Fruit fly (Drosophila melanogaster) whole organism, embryonic: Measurements from ENCODE around the gene CG34253.

Source experiments
- B-H2 ChIP-seq: fragments of 200-800 bp; sonication (Bioruptor generic); optimal IDR thresholded peaks from 2 replicates; lab custom pipeline; 2018; ENCODE audit warnings: missing biosample characterization, mild to moderate bottlenecking, missing genetic modification characterization
- CG11456 ChIP-seq: fragments of 200-800 bp; sonication (Bioruptor generic); IDR thresholded peaks from 3 replicates; pipeline ENCODE4 v1.3.6; 2022; ENCODE audit warnings: missing biosample characterization, missing genetic modification characterization
- CG13894 ChIP-seq: fragments of 200-800 bp; sonication (Bioruptor generic); optimal IDR thresholded peaks from 3 replicates; lab custom pipeline; 2018; ENCODE audit warnings: missing biosample characterization, mild to moderate bottlenecking, missing genetic modification characterization, moderate library complexity
- CG1647 ChIP-seq: fragments of 200-800 bp; sonication (Bioruptor generic); optimal IDR thresholded peaks from 3 replicates; lab custom pipeline; 2016; ENCODE audit warnings: missing biosample characterization, missing genetic modification characterization
- CG18011 ChIP-seq: fragments of 200-800 bp; sonication (Bioruptor generic); optimal IDR thresholded peaks from 2 replicates; lab custom pipeline; 2017; ENCODE audit warnings: missing biosample characterization, missing genetic modification characterization, mild to moderate bottlenecking, moderate library complexity, missing genotype
- CG2199 ChIP-seq: fragments of 200-800 bp; sonication (Bioruptor generic); IDR thresholded peaks from 3 replicates; pipeline ENCODE4 v1.3.6; 2022; ENCODE audit warnings: missing biosample characterization, missing genetic modification characterization
- CG32532 ChIP-seq: fragments of 200-800 bp; sonication (Bioruptor generic); IDR thresholded peaks from 2 replicates; pipeline ENCODE4 v1.3.6; 2022; ENCODE audit warnings: missing biosample characterization, missing genetic modification characterization
- CG34422 ChIP-seq: fragments of 200-800 bp; sonication (Bioruptor generic); IDR thresholded peaks from 3 replicates; pipeline ENCODE4 v1.3.6; 2022; ENCODE audit warnings: missing biosample characterization, missing genetic modification characterization
- CG4282 ChIP-seq: fragments of 200-800 bp; sonication (Bioruptor generic); optimal IDR thresholded peaks from 2 replicates; lab custom pipeline; 2016; ENCODE audit warnings: missing biosample characterization, missing genetic modification characterization
- CG4854 ChIP-seq: fragments of 200-800 bp; sonication (Bioruptor generic); optimal IDR thresholded peaks from 2 replicates; lab custom pipeline; 2016; ENCODE audit warnings: missing biosample characterization, missing genetic modification characterization, inconsistent platforms
- CG6654 ChIP-seq: fragments of 200-800 bp; sonication (Bioruptor generic); optimal IDR thresholded peaks from 2 replicates; lab custom pipeline; 2017; ENCODE audit warnings: missing biosample characterization, mild to moderate bottlenecking, missing genetic modification characterization
- CG7357 ChIP-seq: fragments of 200-800 bp; sonication (Bioruptor generic); IDR thresholded peaks from 3 replicates; pipeline ENCODE4 v1.3.6; 2022; ENCODE audit warnings: missing biosample characterization, missing genetic modification characterization
- CG8089 ChIP-seq: fragments of 200-800 bp; sonication (Bioruptor generic); optimal IDR thresholded peaks from 3 replicates; lab custom pipeline; 2016; ENCODE audit warnings: missing biosample characterization, missing genetic modification characterization
- CG8388 ChIP-seq: fragments of 200-800 bp; sonication (Bioruptor generic); optimal IDR thresholded peaks from 2 replicates; lab custom pipeline; 2019; ENCODE audit warnings: missing biosample characterization, mild to moderate bottlenecking, missing genetic modification characterization, moderate library complexity
- CG8924 ChIP-seq: fragments of 200-800 bp; optimal IDR thresholded peaks from 3 replicates; lab custom pipeline; 2019; ENCODE audit warnings: missing biosample characterization, mild to moderate bottlenecking, missing genetic modification characterization, moderate library complexity
- CG9437 ChIP-seq: fragments of 200-800 bp; sonication (Bioruptor generic); optimal IDR thresholded peaks from 2 replicates; lab custom pipeline; 2018; ENCODE audit warnings: missing biosample characterization, mild to moderate bottlenecking, missing genetic modification characterization
- CG9817 ChIP-seq: fragments of 200-800 bp; sonication (Bioruptor generic); optimal IDR thresholded peaks from 2 replicates; lab custom pipeline; 2018; ENCODE audit warnings: missing biosample characterization, mild to moderate bottlenecking, missing genetic modification characterization, moderate library complexity
- CG9876 ChIP-seq: fragments of 200-800 bp; sonication (Bioruptor generic); optimal IDR thresholded peaks from 2 replicates; lab custom pipeline; 2016; ENCODE audit warnings: missing biosample characterization, missing genetic modification characterization
- CkIIα-i1 ChIP-seq: fragments of 200-800 bp; sonication (Bioruptor generic); IDR thresholded peaks from 2 replicates; pipeline ENCODE4 v1.3.6; 2022; ENCODE audit warnings: missing biosample characterization, missing genetic modification characterization
- D ChIP-seq, 2 experiments: fragments of 200-800 bp in 1 of 2; fragments of >200 bp in 1 of 2; sonication (Bioruptor generic) in 1 of 2; optimal IDR thresholded peaks; 2 replicates in 1 of 2; 3 replicates in 1 of 2; lab custom pipeline; 2017; ENCODE audit warnings: mild to moderate bottlenecking in 1 of 2, missing biosample characterization in 1 of 2, missing genetic modification characterization in 1 of 2, missing genetic modification reagents in 1 of 2
- Dip2 ChIP-seq: fragments of 200-800 bp; sonication (Bioruptor generic); IDR thresholded peaks from 2 replicates; pipeline ENCODE4 v1.3.6; 2022; ENCODE audit warnings: missing biosample characterization, missing genetic modification characterization
- HLH54F ChIP-seq: fragments of 200-800 bp; sonication (Bioruptor generic); optimal IDR thresholded peaks from 3 replicates; lab custom pipeline; 2016; ENCODE audit warnings: missing biosample characterization, missing genetic modification characterization
- HmgZ ChIP-seq: fragments of 200-800 bp; sonication (Bioruptor generic); optimal IDR thresholded peaks from 2 replicates; lab custom pipeline; 2018; ENCODE audit warnings: missing biosample characterization, mild to moderate bottlenecking, missing genetic modification characterization
- Hr3 ChIP-seq: fragments of 200-800 bp; sonication (Bioruptor generic); optimal IDR thresholded peaks from 3 replicates; lab custom pipeline; 2016; ENCODE audit warnings: missing biosample characterization, missing genetic modification characterization
- MBD-R2 ChIP-seq: fragments of 200-800 bp; sonication (Bioruptor generic); IDR thresholded peaks from 2 replicates; pipeline ENCODE4 v1.3.6; 2022; ENCODE audit warnings: missing biosample characterization, missing genetic modification characterization
- Mrtf ChIP-seq: fragments of 200-800 bp; sonication (Bioruptor generic); IDR thresholded peaks from 3 replicates; pipeline ENCODE4 v1.3.6; 2022; ENCODE audit warnings: missing biosample characterization, missing genetic modification characterization
- Oaz ChIP-seq: fragments of 200-800 bp; sonication (Bioruptor generic); IDR thresholded peaks from 2 replicates; pipeline ENCODE4 v1.3.6; 2022; ENCODE audit warnings: missing biosample characterization, missing genetic modification characterization
- Pdp1 ChIP-seq, 2 experiments: fragments of 200-800 bp; sonication (Bioruptor generic); optimal IDR thresholded peaks; 3 replicates each; lab custom pipeline; 2016; ENCODE audit warnings: missing biosample characterization in 2 of 2, missing genetic modification characterization in 2 of 2, mild to moderate bottlenecking in 1 of 2, moderate library complexity in 1 of 2
- Sox102F ChIP-seq: fragments of 200-800 bp; sonication (Bioruptor generic); optimal IDR thresholded peaks from 2 replicates; lab custom pipeline; 2018; ENCODE audit warnings: missing biosample characterization, mild to moderate bottlenecking, missing genetic modification characterization, moderate library complexity
- Xrp1 ChIP-seq: fragments of 200-800 bp; sonication (Bioruptor generic); IDR thresholded peaks from 2 replicates; pipeline ENCODE4 v1.3.6; 2022; ENCODE audit warnings: missing biosample characterization, missing genetic modification characterization
- ab ChIP-seq: fragments of 200-800 bp; sonication (Bioruptor generic); optimal IDR thresholded peaks from 2 replicates; lab custom pipeline; 2016; ENCODE audit warnings: missing biosample characterization, missing genetic modification characterization
- dpn ChIP-seq, 2 experiments: fragments of 200-800 bp; sonication (Bioruptor generic); optimal IDR thresholded peaks; 3 replicates each; lab custom pipeline; 2016; ENCODE audit warnings: missing biosample characterization in 2 of 2, missing genetic modification characterization in 2 of 2
- exex ChIP-seq: fragments of 200-800 bp; sonication (Bioruptor generic); optimal IDR thresholded peaks from 4 replicates; lab custom pipeline; 2018; ENCODE audit warnings: missing biosample characterization, mild to moderate bottlenecking, missing genetic modification characterization, moderate library complexity
- fd64A ChIP-seq: fragments of 200-800 bp; sonication (Bioruptor generic); optimal IDR thresholded peaks from 3 replicates; lab custom pipeline; 2018; ENCODE audit warnings: missing biosample characterization, mild to moderate bottlenecking, missing genetic modification characterization
- gcm ChIP-seq: fragments of 200-800 bp; sonication (Bioruptor generic); optimal IDR thresholded peaks from 2 replicates; lab custom pipeline; 2019; ENCODE audit warnings: missing biosample characterization, mild to moderate bottlenecking, missing genetic modification characterization, moderate library complexity
- hb ChIP-seq: fragments of 200-800 bp; sonication (Bioruptor generic); IDR thresholded peaks from 3 replicates; pipeline ENCODE4 v1.3.6; 2022; ENCODE audit warnings: missing biosample characterization, missing genetic modification characterization; ENCODE audit not compliant: partially characterized antibody
- hth ChIP-seq: fragments of >200 bp; optimal IDR thresholded peaks from 2 replicates; lab custom pipeline; 2017; ENCODE audit warnings: inconsistent platforms
- pros ChIP-seq: fragments of 200-800 bp; sonication (Bioruptor generic); optimal IDR thresholded peaks from 3 replicates; lab custom pipeline; 2019; ENCODE audit warnings: missing biosample characterization, mild to moderate bottlenecking, missing genetic modification characterization, moderate library complexity
- ro ChIP-seq: fragments of 200-800 bp; sonication (Bioruptor generic); IDR thresholded peaks from 2 replicates; pipeline ENCODE4 v1.3.6; 2022; ENCODE audit warnings: missing biosample characterization, missing genetic modification characterization
- sisA ChIP-seq: fragments of 200-800 bp; sonication (Bioruptor generic); IDR thresholded peaks from 2 replicates; pipeline ENCODE4 v1.3.6; 2022; ENCODE audit warnings: missing biosample characterization, missing genetic modification characterization
- stwl ChIP-seq: fragments of 200-800 bp; sonication (Bioruptor generic); optimal IDR thresholded peaks from 3 replicates; lab custom pipeline; 2018; ENCODE audit warnings: missing biosample characterization, mild to moderate bottlenecking, missing genetic modification characterization, moderate library complexity

CG34253 gene

DNA sequence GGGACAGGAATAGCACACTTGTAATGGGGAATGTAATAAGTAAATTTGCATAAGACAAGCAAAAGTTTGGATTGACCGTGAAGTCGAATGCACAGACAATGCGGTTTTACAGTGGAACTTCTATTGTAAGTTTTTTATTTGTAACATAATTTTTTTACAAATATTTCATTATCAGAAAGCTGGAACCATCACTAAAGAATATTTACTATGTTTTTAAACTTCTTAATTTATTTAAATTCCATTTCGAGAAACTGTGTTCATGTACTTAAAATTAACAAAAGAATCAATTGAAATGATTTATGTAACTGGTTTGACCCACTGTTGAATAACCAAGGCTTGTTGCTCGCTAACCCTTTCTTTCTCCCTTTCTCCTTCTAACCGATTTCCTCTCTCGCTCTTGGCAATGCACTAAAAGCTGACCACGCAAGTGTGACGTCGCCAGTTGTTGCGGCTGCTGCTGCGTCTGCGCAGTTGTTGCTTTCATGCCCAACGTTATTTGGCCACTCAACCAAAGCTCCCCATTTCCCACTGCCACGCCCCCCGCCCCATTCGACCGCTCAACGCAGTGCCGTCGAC lies 14.4 kb upstream of the CG34253 start (continued):
- TF ChIP-seq HmgZ (tag; lab: Kevin White, UChicago) (no peak), Xrp1 (GFP tag; lab: Robert Waterston, UW) (peak; percentile 30; the same call in 1 of the 2 replicates), B-H2 (GFP tag; lab: Kevin White, UChicago) (no peak), CG7357 (GFP tag; lab: Robert Waterston, UW) (no peak), MBD-R2 (GFP tag; lab: Robert Waterston, UW) (no peak), CG1647 (GFP tag; lab: Kevin White, UChicago) (no peak), Mrtf (no peak), pros (GFP tag; lab: Kevin White, UChicago) (peak; percentile 13), gcm (GFP tag; lab: Kevin White, UChicago) (no peak), stwl (tag; lab: Kevin White, UChicago) (no peak), CG32532 (GFP tag; lab: Robert Waterston, UW) (no peak), CG13894 (tag; lab: Kevin White, UChicago) (no peak), D (optimal IDR thresholded peaks at IDR 0.05; lab: Kevin White, UChicago) (no peak), D (GFP tag; optimal IDR thresholded peaks at IDR 0.05; lab: Kevin White, UChicago) (no peak), CG9817 (no peak), Pdp1 (GFP tag; optimal IDR thresholded peaks at IDR 0.05; lab: Kevin White, UChicago) (peak in 1 of 2 experiments; percentile 68), dpn (GFP tag; optimal IDR thresholded peaks at IDR 0.05; lab: Kevin White, UChicago) (no peak), CG9876 (GFP tag; lab: Kevin White, UChicago) (no peak), CG8089 (GFP tag; lab: Kevin White, UChicago) (no peak), hb (GFP tag; lab: Robert Waterston, UW) (no peak), Oaz (no peak), CG8388 (GFP tag; lab: Kevin White, UChicago) (peak; percentile 26), CG4854 (GFP tag; lab: Kevin White, UChicago) (no peak), hth (lab: Kevin White, UChicago) (no peak), CG6654 (no peak), ab (GFP tag; lab: Kevin White, UChicago) (no peak), Sox102F (GFP tag; lab: Kevin White, UChicago) (peak; percentile 44), ro (GFP tag; lab: Robert Waterston, UW) (no peak), CG34422 (GFP tag; lab: Robert Waterston, UW) (no peak), CG4282 (no peak), fd64A (GFP tag; lab: Kevin White, UChicago) (no peak), exex (tag; lab: Kevin White, UChicago) (no peak), CG9437 (no peak), CG18011 (GFP tag; lab: Kevin White, UChicago) (no peak), CG11456 (no peak), Hr3 (no peak), CkIIα-i1 (GFP tag; lab: Robert Waterston, UW) (no peak), CG8924 (tag; lab: Kevin White, UChicago) (no peak), sisA (GFP tag; lab: Robert Waterston, UW) (0 out of 2 replicates have a peak, but pooled peaks have one; percentile 15), CG2199 (GFP tag; lab: Robert Waterston, UW) (0 out of 3 replicates have a peak, but pooled peaks have one; percentile 29), HLH54F (no peak), Dip2 (GFP tag; lab: Robert Waterston, UW) (no peak)
